Fruit fly (Drosophila melanogaster): Measurements from ENCODE around the gene CG44836.

The CG44836 gene

dm6 chr3L:16377768-16378764 lies 22.0 kb downstream of the CG44836 start, which contains the start of gene roq:
TSS of gene roq (minus strand) at chr3L:16378566.
- TF ChIP-seq CG8478 (optimal IDR thresholded peaks at IDR 0.05) (no peak), CTCF (optimal IDR thresholded peaks at IDR 0.05) (peak; percentile 15 to 44)

dm6 chr3L:16369526-16369925 lies 30.5 kb downstream of the CG44836 start, which contains the start of gene CG18814:
TSS of gene CG18814 (plus strand) at chr3L:16369826.
- TF ChIP-seq CG8478 (optimal IDR thresholded peaks at IDR 0.05) (no peak), CTCF (optimal IDR thresholded peaks at IDR 0.05) (no peak)

dm6 chr3L:16368199-16368598 lies 31.9 kb downstream of the CG44836 start, which contains the start of gene CG4842:
TSS of gene CG4842 (plus strand) at chr3L:16368389.
- TF ChIP-seq CTCF (optimal IDR thresholded peaks at IDR 0.05) (no peak), CG8478 (optimal IDR thresholded peaks at IDR 0.05) (no peak)

- TF ChIP-seq CG8478 (optimal IDR thresholded peaks at IDR 0.05) (no peak), CTCF (optimal IDR thresholded peaks at IDR 0.05) (no peak)
Measured at dm6 chr3L:16367240-16367639, 32.8 kb downstream of the CG44836 start, which contains the start of gene Cpr72Ec. TSS of gene Cpr72Ec (minus strand) at chr3L:16367340.

dm6 chr3L:16364599-16364998 lies 35.5 kb downstream of the CG44836 start, which contains the start of gene Cpr72Eb:
TSS of gene Cpr72Eb (plus strand) at chr3L:16364899.
- no peak for TF ChIP-seq CTCF (optimal IDR thresholded peaks at IDR 0.05)
- TF ChIP-seq CG8478 (optimal IDR thresholded peaks at IDR 0.05), result no peak

- TF ChIP-seq CG8478 (optimal IDR thresholded peaks at IDR 0.05) (no peak), CTCF (optimal IDR thresholded peaks at IDR 0.05) (no peak)
Measured at dm6 chr3L:16364182-16364581, 35.9 kb downstream of the CG44836 start.

dm6 chr3L:16362119-16362653 lies 37.9 kb downstream of the CG44836 start, which contains the start of gene Cpr72Ea:
TSS of gene Cpr72Ea (plus strand) at chr3L:16362603.
- TF ChIP-seq CTCF (optimal IDR thresholded peaks at IDR 0.05), result no peak
- no peak for TF ChIP-seq CG8478 (optimal IDR thresholded peaks at IDR 0.05)

dm6 chr3L:16361200-16361815 lies 38.8 kb downstream of the CG44836 start:
- TF ChIP-seq CTCF (optimal IDR thresholded peaks at IDR 0.05) (no peak), CG8478 (optimal IDR thresholded peaks at IDR 0.05) (no peak)

- TF ChIP-seq CTCF (optimal IDR thresholded peaks at IDR 0.05) (no peak), CG8478 (optimal IDR thresholded peaks at IDR 0.05) (no peak)
Measured at dm6 chr3L:16359795-16360194, 40.3 kb downstream of the CG44836 start.

dm6 chr3L:16359219-16359748 lies 40.8 kb downstream of the CG44836 start, which contains the start of gene ringer:
TSS of gene ringer (minus strand) at chr3L:16359428.
- TF ChIP-seq CG8478 (optimal IDR thresholded peaks at IDR 0.05) (no peak), CTCF (optimal IDR thresholded peaks at IDR 0.05) (no peak)

dm6 chr3L:16357860-16358259 lies 42.2 kb downstream of the CG44836 start:
- no peak for TF ChIP-seq CG8478 (optimal IDR thresholded peaks at IDR 0.05)
- TF ChIP-seq CTCF (optimal IDR thresholded peaks at IDR 0.05), result no peak

dm6 chr3L:16357187-16357728 lies 42.8 kb downstream of the CG44836 start:
- TF ChIP-seq CG8478 (optimal IDR thresholded peaks at IDR 0.05) (no peak), CTCF (optimal IDR thresholded peaks at IDR 0.05) (no peak)

- TF ChIP-seq CG8478 (optimal IDR thresholded peaks at IDR 0.05) (no peak), CTCF (optimal IDR thresholded peaks at IDR 0.05) (no peak)
Measured at dm6 chr3L:16356171-16356765, 43.8 kb downstream of the CG44836 start.

dm6 chr3L:16354197-16354596 lies 45.9 kb downstream of the CG44836 start, which contains the start of gene Pdh:
TSS of gene Pdh (minus strand) at chr3L:16354297.
- TF ChIP-seq CTCF (optimal IDR thresholded peaks at IDR 0.05), result no peak
